Worm (Caenorhabditis elegans): ENCODE results near the gene nlp-51.

DNA sequence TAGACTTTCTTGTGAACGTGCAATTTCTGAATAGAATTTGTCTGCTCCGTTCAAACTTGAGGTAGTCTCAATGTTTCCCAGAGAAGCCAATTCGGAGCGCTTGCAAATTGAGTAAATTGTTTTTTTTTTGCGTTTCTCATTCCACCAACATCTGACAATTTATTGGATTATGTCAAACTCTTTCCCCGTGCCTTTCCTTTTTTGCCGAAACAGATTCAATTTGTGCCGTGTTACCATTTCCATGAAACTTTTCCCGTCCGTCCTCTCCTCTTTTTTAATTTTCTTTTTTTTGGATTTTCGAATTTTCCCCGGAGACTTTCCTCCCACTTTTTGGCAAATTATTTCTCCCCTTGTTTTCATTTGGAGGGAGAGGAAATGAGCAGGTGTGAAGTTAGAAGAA lies 34.0 kb upstream of the nlp-51 start:
- no peak for TF ChIP-seq ets-4 (tag; optimal IDR thresholded peaks at IDR 0.05)
- no peak for TF ChIP-seq C38D4.7 (GFP tag; optimal IDR thresholded peaks at IDR 0.05)
- TF ChIP-seq ttx-3 (tag; optimal IDR thresholded peaks at IDR 0.05): no peak
- TF ChIP-seq ama-1 (optimal IDR thresholded peaks at IDR 0.05): no peak
- TF ChIP-seq lin-11 (tag; optimal IDR thresholded peaks at IDR 0.05): no peak
- no peak for TF ChIP-seq elt-2 (tag; optimal IDR thresholded peaks at IDR 0.05)
- TF ChIP-seq ahr-1 (tag; optimal IDR thresholded peaks at IDR 0.05): no peak

All from whole organism, late embryonic.